Worm (Caenorhabditis elegans): ENCODE data around the gene srj-50.

Gene srj-50

DNA sequence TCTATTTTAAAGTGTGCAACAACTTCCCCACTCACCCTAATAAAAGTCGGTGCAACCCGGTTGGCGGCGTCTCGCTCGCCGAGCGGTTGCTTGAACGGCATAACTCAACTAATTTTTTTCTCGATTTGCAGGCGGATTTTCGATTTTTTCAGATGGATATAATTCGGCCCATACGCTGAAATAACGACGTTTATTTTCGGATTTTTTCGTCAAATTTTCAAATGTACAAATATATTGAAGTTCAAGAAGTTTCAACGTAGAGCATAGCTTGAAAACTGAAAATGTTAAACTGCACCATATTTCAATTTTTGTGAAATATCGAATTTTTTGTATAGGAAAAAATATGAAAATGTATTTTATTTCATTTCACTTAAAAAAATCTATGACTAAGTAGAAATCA lies 25.0 kb upstream of the srj-50 start, which contains the start of gene ketn-1:
ketn-1 (minus strand) TSS at position 101 of the 400 bp plus-strand sequence.
- TF ChIP-seq snpc-4 (tag; optimal IDR thresholded peaks at IDR 0.05), result no peak
- no peak for TF ChIP-seq peb-1 (tag; optimal IDR thresholded peaks at IDR 0.05)
- no peak for TF ChIP-seq C34F6.9 (tag; optimal IDR thresholded peaks at IDR 0.05)
- TF ChIP-seq ZK546.5 (tag; optimal IDR thresholded peaks at IDR 0.05), result no peak
- no peak for TF ChIP-seq ztf-4 (tag; optimal IDR thresholded peaks at IDR 0.05)
- TF ChIP-seq zag-1 (tag; optimal IDR thresholded peaks at IDR 0.05), result no peak
- TF ChIP-seq alr-1 (tag; optimal IDR thresholded peaks at IDR 0.05), result no peak

DNA sequence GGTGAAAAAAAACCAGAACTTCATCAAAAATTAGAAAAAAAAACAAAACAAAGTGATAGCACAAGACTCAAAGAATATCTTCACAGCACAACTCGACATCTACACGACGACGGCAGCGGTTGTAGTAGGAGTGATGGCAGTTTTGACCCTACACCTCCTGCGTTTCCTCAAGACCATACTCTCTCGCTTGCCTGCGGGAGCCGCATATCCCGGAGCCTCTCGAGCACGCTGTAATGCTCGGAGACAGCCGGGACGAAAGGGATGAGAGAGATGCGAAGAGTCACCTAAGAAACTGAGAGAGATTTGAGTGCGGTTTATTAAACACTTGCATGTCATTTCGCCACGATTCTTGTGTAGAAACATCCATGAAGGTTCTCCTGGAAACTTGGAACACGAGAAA lies 23.3 kb upstream of the srj-50 start:
- TF ChIP-seq ztf-1 (GFP tag; conservative IDR thresholded peaks at IDR 0.05), result no peak
- peak; percentile 31 for TF ChIP-seq nhr-129 (tag; optimal IDR thresholded peaks at IDR 0.05)
- TF ChIP-seq F13H6.1 (tag; optimal IDR thresholded peaks at IDR 0.05), result peak; percentile 33

DNA sequence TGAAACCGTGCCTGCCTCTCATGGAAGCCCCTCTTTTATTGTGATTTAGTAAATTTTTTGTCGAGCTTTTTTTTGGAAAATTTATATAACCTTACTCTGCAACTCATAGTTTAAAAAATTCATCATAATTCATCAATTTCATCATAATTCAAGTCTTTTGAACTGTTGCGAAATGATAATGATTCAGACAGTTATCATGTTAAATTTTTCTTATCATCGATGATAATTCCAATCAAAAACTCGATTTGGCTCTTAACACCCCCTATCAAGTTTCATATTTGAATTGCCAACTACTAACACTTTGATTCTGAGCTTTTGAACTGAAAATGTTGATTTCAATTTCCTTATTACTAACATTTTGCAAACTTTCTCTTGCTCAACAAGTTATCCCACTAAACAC lies 22.6 kb upstream of the srj-50 start, which contains the start of gene F54E2.1:
F54E2.1 (plus strand) TSS at position 235 of the 400 bp plus-strand sequence.
- peak; percentile 29 for TF ChIP-seq gmeb-1 (tag; optimal IDR thresholded peaks at IDR 0.05)
- TF ChIP-seq fos-1 (tag; optimal IDR thresholded peaks at IDR 0.05), result peak; percentile 100
- TF ChIP-seq unc-62 (GFP tag; optimal IDR thresholded peaks at IDR 0.05), result no peak
- TF ChIP-seq crh-2 (tag; optimal IDR thresholded peaks at IDR 0.05), result peak; percentile 20
- TF ChIP-seq lin-39 (tag; optimal IDR thresholded peaks at IDR 0.05), result no peak

DNA sequence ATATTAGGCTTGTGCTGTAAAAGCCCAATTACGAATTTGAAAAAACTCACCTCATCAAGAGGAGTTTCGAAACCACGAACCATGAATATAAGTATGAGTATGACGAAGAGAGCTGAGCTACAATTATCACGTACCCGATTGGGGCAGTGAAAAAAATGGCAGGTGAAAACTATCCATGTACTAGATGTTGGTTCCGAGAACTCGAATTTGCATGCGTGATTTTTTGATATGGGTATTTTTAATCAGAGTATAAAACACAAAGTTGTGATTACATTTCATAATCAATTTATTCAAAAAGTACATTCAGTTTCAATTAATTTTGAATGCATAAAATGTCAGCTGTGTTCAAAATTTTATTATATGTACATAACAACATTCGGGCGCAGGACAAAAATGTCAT lies 18.9 kb upstream of the srj-50 start, which contains the start of gene F54E2.9:
F54E2.9 (minus strand) TSS at position 132 of the 400 bp plus-strand sequence.
- TF ChIP-seq egl-27 (tag; optimal IDR thresholded peaks at IDR 0.05) (no peak), dmd-4 (tag; optimal IDR thresholded peaks at IDR 0.05) (no peak), ama-1 (optimal IDR thresholded peaks at IDR 0.05) (no peak), nhr-12 (tag; optimal IDR thresholded peaks at IDR 0.05) (no peak), alr-1 (tag; optimal IDR thresholded peaks at IDR 0.05) (no peak), ceh-82 (tag; optimal IDR thresholded peaks at IDR 0.05) (no peak), mbf-1 (tag; optimal IDR thresholded peaks at IDR 0.05) (no peak), lin-11 (tag; optimal IDR thresholded peaks at IDR 0.05) (no peak), nhr-25 (tag; optimal IDR thresholded peaks at IDR 0.05) (no peak), mab-5 (tag; optimal IDR thresholded peaks at IDR 0.05) (no peak), sem-4 (tag; optimal IDR thresholded peaks at IDR 0.05) (no peak), ztf-11 (tag; optimal IDR thresholded peaks at IDR 0.05) (no peak), nhr-129 (tag; optimal IDR thresholded peaks at IDR 0.05) (no peak), ceh-16 (tag; optimal IDR thresholded peaks at IDR 0.05) (no peak), snpc-4 (tag; optimal IDR thresholded peaks at IDR 0.05) (no peak), R02D3.7 (tag; optimal IDR thresholded peaks at IDR 0.05) (no peak), nhr-23 (tag; optimal IDR thresholded peaks at IDR 0.05) (no peak), unc-62 (GFP tag; optimal IDR thresholded peaks at IDR 0.05) (no peak), blmp-1 (tag; optimal IDR thresholded peaks at IDR 0.05; ENCODE audit: insufficient read depth) (no peak), sma-3 (GFP tag; optimal IDR thresholded peaks at IDR 0.05) (no peak)

DNA sequence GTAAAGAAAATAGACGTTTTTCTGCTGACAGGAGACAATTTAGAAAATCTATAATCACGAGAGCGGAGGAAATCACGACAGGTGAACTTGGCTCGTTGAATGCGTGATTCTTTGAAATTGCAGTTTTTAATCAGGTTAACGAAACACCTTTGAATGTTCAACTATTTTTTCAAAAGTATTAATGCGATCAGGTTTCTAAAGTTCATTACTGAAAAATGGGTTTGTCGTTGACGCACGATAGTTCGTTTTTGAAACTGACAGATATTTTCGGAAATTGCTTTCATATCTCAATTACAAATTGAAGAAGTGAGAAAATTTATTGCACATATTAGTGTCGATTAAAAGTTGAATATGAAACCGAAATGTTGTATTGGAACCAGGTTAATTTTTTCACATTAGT lies 16.8 kb upstream of the srj-50 start, which contains the start of gene F54E2.5:
F54E2.5 (minus strand) TSS at position 101 of the 400 bp plus-strand sequence.
- TF ChIP-seq ztf-1 (GFP tag; conservative IDR thresholded peaks at IDR 0.05), result no peak
- TF ChIP-seq ZK546.5 (tag; optimal IDR thresholded peaks at IDR 0.05), result no peak
- no peak for TF ChIP-seq nhr-237 (tag; optimal IDR thresholded peaks at IDR 0.05)
- TF ChIP-seq elt-1 (tag; optimal IDR thresholded peaks at IDR 0.05), result no peak
- no peak for TF ChIP-seq ama-1 (optimal IDR thresholded peaks at IDR 0.05)
- TF ChIP-seq nhr-10 (tag; optimal IDR thresholded peaks at IDR 0.05), result no peak
- TF ChIP-seq nhr-77 (tag; optimal IDR thresholded peaks at IDR 0.05), result no peak
- no peak for TF ChIP-seq blmp-1 (tag; optimal IDR thresholded peaks at IDR 0.05; ENCODE audit: insufficient read depth)
- TF ChIP-seq nhr-6 (tag; optimal IDR thresholded peaks at IDR 0.05), result no peak
- no peak for TF ChIP-seq egl-27 (tag; optimal IDR thresholded peaks at IDR 0.05)
- no peak for TF ChIP-seq alr-1 (tag; optimal IDR thresholded peaks at IDR 0.05)
- no peak for TF ChIP-seq nhr-21 (tag; optimal IDR thresholded peaks at IDR 0.05)

Data from whole organism, L2 larva.